Worm (Caenorhabditis elegans): Measurements from ENCODE around the gene C06H5.12.
A peak's percentile ranks its signal among the peaks of the same experiment; 100 is the strongest.
"Not testable (repeated sequence)": the region's sequence is repeated elsewhere in the genome, so short reads cannot be mapped to it uniquely, and the experiment has no call there.

The C06H5.12 gene

ce11 chrV:17859065-17859464 is 35.5 kb upstream of the C06H5.12 start:
- TF ChIP-seq ama-1 (optimal IDR thresholded peaks at IDR 0.05) (no peak), nhr-23 (tag; optimal IDR thresholded peaks at IDR 0.05) (no peak), nhr-21 (tag; optimal IDR thresholded peaks at IDR 0.05) (no peak), skn-1 (tag; optimal IDR thresholded peaks at IDR 0.05) (no peak), ZK546.5 (tag; optimal IDR thresholded peaks at IDR 0.05) (no peak), zag-1 (tag; optimal IDR thresholded peaks at IDR 0.05) (no peak), mbf-1 (tag; optimal IDR thresholded peaks at IDR 0.05) (no peak), unc-62 (GFP tag; optimal IDR thresholded peaks at IDR 0.05) (no peak), dmd-4 (tag; optimal IDR thresholded peaks at IDR 0.05) (no peak), ceh-82 (tag; optimal IDR thresholded peaks at IDR 0.05) (no peak), Y55F3AM.14 (GFP tag; optimal IDR thresholded peaks at IDR 0.05) (no peak), gmeb-1 (tag; optimal IDR thresholded peaks at IDR 0.05) (no peak), lin-39 (tag; optimal IDR thresholded peaks at IDR 0.05) (no peak)

- TF ChIP-seq alr-1 (tag; optimal IDR thresholded peaks at IDR 0.05) (no peak), unc-62 (GFP tag; optimal IDR thresholded peaks at IDR 0.05) (no peak), nhr-10 (tag; optimal IDR thresholded peaks at IDR 0.05) (no peak), lin-11 (tag; optimal IDR thresholded peaks at IDR 0.05) (no peak)
These were observed 35.1 kb upstream of the C06H5.12 start for ce11 chrV:17859519-17859918.

ce11 chrV:17865309-17865708 is 29.3 kb upstream of the C06H5.12 start, which contains the start of gene Y59A8A.8:
TSS of gene Y59A8A.8 (plus strand) at chrV:17865609.
- TF ChIP-seq alr-1 (tag; optimal IDR thresholded peaks at IDR 0.05); nhr-21 (tag; optimal IDR thresholded peaks at IDR 0.05); unc-55 (GFP tag; optimal IDR thresholded peaks at IDR 0.05): not testable (repeated sequence)

ce11 chrV:17870569-17870968 is 24.0 kb upstream of the C06H5.12 start, which contains the start of gene csn-1:
TSS of gene csn-1 (minus strand) at chrV:17870651.
- TF ChIP-seq alr-1 (tag; optimal IDR thresholded peaks at IDR 0.05) = no peak
- TF ChIP-seq unc-55 (GFP tag; optimal IDR thresholded peaks at IDR 0.05) = peak; percentile 31
- TF ChIP-seq nhr-6 (tag; optimal IDR thresholded peaks at IDR 0.05) = no peak
- peak; percentile 4 for TF ChIP-seq lin-13 (GFP tag; optimal IDR thresholded peaks at IDR 0.05)

- TF ChIP-seq F13H6.1 (tag; optimal IDR thresholded peaks at IDR 0.05) = peak; percentile 41
- peak; percentile 64 for TF ChIP-seq sem-4 (tag; optimal IDR thresholded peaks at IDR 0.05)
- no peak for TF ChIP-seq nhr-129 (tag; optimal IDR thresholded peaks at IDR 0.05)
- peak; percentile 39 for TF ChIP-seq crh-2 (tag; optimal IDR thresholded peaks at IDR 0.05)
- no peak for TF ChIP-seq alr-1 (tag; optimal IDR thresholded peaks at IDR 0.05)
- peak; percentile 39 for TF ChIP-seq C34F6.9 (tag; optimal IDR thresholded peaks at IDR 0.05)
- peak; percentile 48 for TF ChIP-seq lin-13 (GFP tag; optimal IDR thresholded peaks at IDR 0.05)
- TF ChIP-seq lin-11 (tag; optimal IDR thresholded peaks at IDR 0.05) = no peak
- no peak for TF ChIP-seq unc-62 (GFP tag; optimal IDR thresholded peaks at IDR 0.05)
- TF ChIP-seq ceh-82 (tag; optimal IDR thresholded peaks at IDR 0.05) = no peak
- TF ChIP-seq ztf-4 (tag; optimal IDR thresholded peaks at IDR 0.05) = no peak
- TF ChIP-seq nhr-6 (tag; optimal IDR thresholded peaks at IDR 0.05) = peak; percentile 60
- TF ChIP-seq nhr-12 (tag; optimal IDR thresholded peaks at IDR 0.05) = no peak
- no peak for TF ChIP-seq elt-3 (tag; optimal IDR thresholded peaks at IDR 0.05)
- TF ChIP-seq gmeb-1 (tag; optimal IDR thresholded peaks at IDR 0.05) = peak; percentile 77
- TF ChIP-seq egl-27 (tag; optimal IDR thresholded peaks at IDR 0.05) = no peak
- peak; percentile 36 for TF ChIP-seq nhr-25 (tag; optimal IDR thresholded peaks at IDR 0.05)
- no peak for TF ChIP-seq mbf-1 (tag; optimal IDR thresholded peaks at IDR 0.05)
- TF ChIP-seq Y55F3AM.14 (GFP tag; optimal IDR thresholded peaks at IDR 0.05) = no peak
- TF ChIP-seq ama-1 (optimal IDR thresholded peaks at IDR 0.05) = no peak
- no peak for TF ChIP-seq unc-39 (tag; optimal IDR thresholded peaks at IDR 0.05)
- TF ChIP-seq nhr-23 (tag; optimal IDR thresholded peaks at IDR 0.05) = no peak
- TF ChIP-seq unc-55 (GFP tag; optimal IDR thresholded peaks at IDR 0.05) = peak; percentile 66
- no peak for TF ChIP-seq mdl-1 (tag; optimal IDR thresholded peaks at IDR 0.05)
- TF ChIP-seq lsy-2 (tag; optimal IDR thresholded peaks at IDR 0.05) = peak; percentile 19 to 75
- TF ChIP-seq nhr-77 (tag; optimal IDR thresholded peaks at IDR 0.05) = no peak
- TF ChIP-seq snpc-4 (tag; optimal IDR thresholded peaks at IDR 0.05) = peak; percentile 46
These were observed 23.5 kb upstream of the C06H5.12 start, which contains the start of gene phf-14 for ce11 chrV:17871049-17871448. TSS of gene phf-14 (plus strand) at chrV:17871393.
